Fruit fly (Drosophila melanogaster): Measurements from ENCODE around the gene CG12288.

The CG12288 gene

DNA sequence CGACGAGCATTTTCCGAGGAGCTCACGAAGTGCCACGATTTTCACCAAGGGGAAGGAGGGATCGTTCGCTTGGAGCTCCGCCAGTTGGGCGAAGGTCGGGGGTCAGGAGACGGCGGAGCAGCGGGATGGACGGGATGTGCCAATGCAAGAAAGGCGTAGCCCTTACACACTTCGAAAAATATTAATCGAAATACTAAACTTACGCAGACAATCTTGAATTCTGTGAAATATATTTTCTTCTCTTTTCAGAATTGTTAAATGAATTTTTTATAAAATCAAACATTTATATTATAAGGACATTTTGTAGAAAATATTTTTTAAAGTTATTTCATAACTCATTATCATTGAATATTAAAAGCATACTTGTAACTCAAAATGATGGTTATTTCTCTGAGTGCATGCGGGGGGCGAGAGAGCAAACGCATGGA lies 33.1 kb downstream of the CG12288 start (continued):
- TF ChIP-seq ro (GFP tag; IDR thresholded peaks at IDR 0.05) (no peak), tx (GFP tag; optimal IDR thresholded peaks at IDR 0.05) (no peak), CG5245 (GFP tag; optimal IDR thresholded peaks at IDR 0.05) (no peak), CG8924 (tag; optimal IDR thresholded peaks at IDR 0.05) (no peak), Chrac-16 (GFP tag; optimal IDR thresholded peaks at IDR 0.05) (no peak), CG8765 (GFP tag; IDR thresholded peaks at IDR 0.05) (no peak), lab (GFP tag; optimal IDR thresholded peaks at IDR 0.05) (peak; percentile 49), Sin3A (optimal IDR thresholded peaks at IDR 0.05) (no peak), CG6689 (GFP tag; IDR thresholded peaks at IDR 0.05) (peak; percentile 40), klu (GFP tag; IDR thresholded peaks at IDR 0.05) (no peak; the same call in 1 of the 2 replicates), NC2α (GFP tag; optimal IDR thresholded peaks at IDR 0.05) (no peak), CG4854 (GFP tag; optimal IDR thresholded peaks at IDR 0.05) (no peak), CG10462 (GFP tag; optimal IDR thresholded peaks at IDR 0.05) (no peak), CG12219 (GFP tag; optimal IDR thresholded peaks at IDR 0.05) (no peak), crc (GFP tag; optimal IDR thresholded peaks at IDR 0.05) (no peak), CG9797 (GFP tag; optimal IDR thresholded peaks at IDR 0.05) (no peak), unpg (GFP tag; optimal IDR thresholded peaks at IDR 0.05) (peak; percentile 60), shn (GFP tag; optimal IDR thresholded peaks at IDR 0.05) (no peak), CG30403 (GFP tag; optimal IDR thresholded peaks at IDR 0.05) (peak; percentile 48), CG8944 (GFP tag; optimal IDR thresholded peaks at IDR 0.05) (no peak), CG17186 (GFP tag; optimal IDR thresholded peaks at IDR 0.05) (no peak), CG12769 (tag; optimal IDR thresholded peaks at IDR 0.05) (peak; percentile 89), emc (GFP tag; optimal IDR thresholded peaks at IDR 0.05) (no peak), HLH54F (GFP tag; optimal IDR thresholded peaks at IDR 0.05) (no peak), CG10321 (GFP tag; IDR thresholded peaks at IDR 0.05) (no peak), Myb (GFP tag; optimal IDR thresholded peaks at IDR 0.05) (no peak), CG32532 (GFP tag; IDR thresholded peaks at IDR 0.05) (no peak), NC2β (GFP tag; optimal IDR thresholded peaks at IDR 0.05) (no peak), HmgZ (tag; optimal IDR thresholded peaks at IDR 0.05) (no peak), B-H1 (GFP tag; IDR thresholded peaks at IDR 0.05) (peak; percentile 32; the same call in 1 of the 3 replicates), Med (GFP tag) (peak; percentile 66), CG16813 (GFP tag; IDR thresholded peaks at IDR 0.05; ENCODE audit: partially characterized antibody) (no peak), CG14860 (GFP tag; IDR thresholded peaks at IDR 0.05; ENCODE audit: partially characterized antibody) (no peak), chn (GFP tag; optimal IDR thresholded peaks at IDR 0.05) (no peak), Spps (tag; optimal IDR thresholded peaks at IDR 0.05) (no peak), dmrt11E (tag; optimal IDR thresholded peaks at IDR 0.05) (no peak), usp (GFP tag; optimal IDR thresholded peaks at IDR 0.05) (no peak), ci (GFP tag; IDR thresholded peaks at IDR 0.05) (no peak), Doc3 (GFP tag; IDR thresholded peaks at IDR 0.05; ENCODE audit: partially characterized antibody) (no peak), tna (GFP tag; IDR thresholded peaks at IDR 0.05; ENCODE audit: partially characterized antibody) (no peak), zen (tag; optimal IDR thresholded peaks at IDR 0.05) (no peak), knrl (GFP tag; IDR thresholded peaks at IDR 0.05; ENCODE audit: partially characterized antibody) (no peak), ttk (GFP tag; IDR thresholded peaks at IDR 0.05) (peak; percentile 71), CG7745 (tag; optimal IDR thresholded peaks at IDR 0.05) (no peak), jigr1 (GFP tag; IDR thresholded peaks at IDR 0.05) (0 out of 3 replicates have a peak, but pooled peaks have one; percentile 40), TFAM (GFP tag; optimal IDR thresholded peaks at IDR 0.05) (no peak), HLH4C (GFP tag; IDR thresholded peaks at IDR 0.05; ENCODE audit: partially characterized antibody) (no peak), CG4360 (GFP tag; IDR thresholded peaks at IDR 0.05) (no peak), CG17361 (GFP tag; IDR thresholded peaks at IDR 0.05) (peak; percentile 69; the same call in 2 of the 3 replicates), Atf3 (GFP tag; optimal IDR thresholded peaks at IDR 0.05) (no peak), Hr3 (GFP tag; optimal IDR thresholded peaks at IDR 0.05) (peak; percentile 23), dimm (GFP tag; IDR thresholded peaks at IDR 0.05) (no peak), Oaz (GFP tag; IDR thresholded peaks at IDR 0.05) (no peak)

Data from whole organism, embryonic.